Fruit fly (Drosophila melanogaster): ENCODE data around the gene dock.

DNA sequence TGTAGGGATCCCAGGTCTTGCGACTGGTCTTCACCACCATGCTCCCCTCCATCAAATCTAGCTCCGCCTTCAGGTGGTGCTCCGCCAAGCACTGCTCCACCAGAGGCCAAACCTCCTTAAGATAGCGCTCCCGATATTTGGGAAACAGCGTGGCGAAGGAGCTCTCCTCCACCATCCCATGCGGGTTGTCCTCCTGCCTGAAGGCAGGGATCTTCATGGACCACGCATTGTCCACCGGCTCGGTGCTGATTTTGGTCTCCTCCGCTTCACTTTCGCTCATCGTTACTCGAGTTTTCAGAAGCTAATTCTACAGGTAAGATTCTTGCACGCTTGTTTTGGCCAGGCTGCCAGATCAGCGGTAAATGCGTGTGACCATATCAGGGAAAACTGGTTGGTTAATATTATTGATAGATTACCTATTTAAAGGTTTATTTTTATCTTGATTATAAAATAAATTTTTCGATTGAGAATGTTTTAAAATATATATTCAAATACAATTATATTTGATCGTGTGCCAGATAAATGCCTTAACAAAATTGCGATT lies 43.8 kb downstream of the dock start, which contains the start of gene dbe:
- TF ChIP-seq CG8159 (tag; optimal IDR thresholded peaks at IDR 0.05) (no peak), CG10348 (GFP tag; IDR thresholded peaks at IDR 0.05) (no peak), fd96Ca (GFP tag; IDR thresholded peaks at IDR 0.05) (no peak), Ets98B (GFP tag; IDR thresholded peaks at IDR 0.05) (no peak), EcR (GFP tag; optimal IDR thresholded peaks at IDR 0.05) (no peak), CG9948 (tag; optimal IDR thresholded peaks at IDR 0.05) (no peak), CG34367 (tag; optimal IDR thresholded peaks at IDR 0.05) (no peak), CG12605 (GFP tag; IDR thresholded peaks at IDR 0.05) (no peak), CG15710 (tag; optimal IDR thresholded peaks at IDR 0.05) (no peak), CG13204 (GFP tag; optimal IDR thresholded peaks at IDR 0.05) (no peak), rn (GFP tag; IDR thresholded peaks at IDR 0.05) (no peak)

Data from whole organism, pupa.